Fruit fly (Drosophila melanogaster): ENCODE measurements around the gene CG14143.
A peak's percentile ranks its signal among the peaks of the same experiment; 100 is the strongest.

dm6 chr3L:11138862-11139261, 4.1 kb downstream of the CG14143 start:
- TF ChIP-seq Pif1A (GFP tag; optimal IDR thresholded peaks at IDR 0.05) (no peak), Snoo (tag; optimal IDR thresholded peaks at IDR 0.05) (no peak), CG17806 (tag; optimal IDR thresholded peaks at IDR 0.05) (no peak), CG10348 (GFP tag; IDR thresholded peaks at IDR 0.05) (no peak), CG8301 (tag; optimal IDR thresholded peaks at IDR 0.05) (no peak), CG14655 (GFP tag; optimal IDR thresholded peaks at IDR 0.05) (no peak), CG8159 (tag; optimal IDR thresholded peaks at IDR 0.05) (no peak), rn (GFP tag; IDR thresholded peaks at IDR 0.05) (no peak), CG13204 (GFP tag; optimal IDR thresholded peaks at IDR 0.05) (no peak), CG15710 (tag; optimal IDR thresholded peaks at IDR 0.05) (no peak), Ets98B (GFP tag; IDR thresholded peaks at IDR 0.05) (peak; percentile 45; the same call in 1 of the 2 replicates), CG9948 (tag; optimal IDR thresholded peaks at IDR 0.05) (no peak), CG12605 (GFP tag; IDR thresholded peaks at IDR 0.05) (no peak)
